Fruit fly (Drosophila melanogaster) whole organism, embryonic: ENCODE measurements around the gene Fibp.

ENCODE experiments used
- Abd-B ChIP-seq: fragments of 200-800 bp; sonication (Bioruptor generic); optimal IDR thresholded peaks from 2 replicates; lab custom pipeline; 2018; ENCODE audit warnings: missing biosample characterization, mild to moderate bottlenecking, missing genetic modification characterization, moderate library complexity
- Atf6 ChIP-seq: fragments of 200-800 bp; sonication (Bioruptor generic); IDR thresholded peaks from 2 replicates; pipeline ENCODE4 v1.3.6; 2022; ENCODE audit warnings: missing biosample characterization, missing genetic modification characterization
- CG1024 ChIP-seq: fragments of 200-800 bp; sonication (Bioruptor generic); IDR thresholded peaks from 2 replicates; pipeline ENCODE4 v1.3.6; 2022; ENCODE audit warnings: missing biosample characterization, missing genetic modification characterization
- CG13775 ChIP-seq: fragments of 200-800 bp; sonication (Bioruptor generic); optimal IDR thresholded peaks from 3 replicates; lab custom pipeline; 2017; ENCODE audit warnings: missing biosample characterization, mild to moderate bottlenecking, missing genetic modification characterization
- CG17359 ChIP-seq: fragments of 200-800 bp; sonication (Bioruptor generic); optimal IDR thresholded peaks from 3 replicates; lab custom pipeline; 2018; ENCODE audit warnings: missing biosample characterization, mild to moderate bottlenecking, missing genetic modification characterization, moderate library complexity
- CG17802 ChIP-seq: fragments of 200-800 bp; sonication (Bioruptor generic); optimal IDR thresholded peaks from 2 replicates; lab custom pipeline; 2018; ENCODE audit warnings: missing biosample characterization, mild to moderate bottlenecking, missing genetic modification characterization, moderate library complexity
- CG18764 ChIP-seq: fragments of 200-800 bp; sonication (Bioruptor generic); optimal IDR thresholded peaks from 3 replicates; lab custom pipeline; 2016; ENCODE audit warnings: missing biosample characterization, missing genetic modification characterization
- CG2129 ChIP-seq: fragments of 200-800 bp; sonication (Bioruptor generic); IDR thresholded peaks from 2 replicates; pipeline ENCODE4 v1.3.6; 2022; ENCODE audit warnings: missing biosample characterization, missing genetic modification characterization; ENCODE audit not compliant: partially characterized antibody
- CG2202 ChIP-seq: fragments of 200-800 bp; sonication (Bioruptor generic); optimal IDR thresholded peaks from 2 replicates; lab custom pipeline; 2018; ENCODE audit warnings: missing biosample characterization, mild to moderate bottlenecking, missing genetic modification characterization
- CG2875 ChIP-seq: fragments of 200-800 bp; sonication (Bioruptor generic); optimal IDR thresholded peaks from 2 replicates; lab custom pipeline; 2017; ENCODE audit warnings: missing biosample characterization, mild to moderate bottlenecking, missing genetic modification characterization, missing genetic modification reagents
- CG30020 ChIP-seq: fragments of 200-800 bp; optimal IDR thresholded peaks from 2 replicates; lab custom pipeline; 2019; ENCODE audit warnings: missing biosample characterization, mild to moderate bottlenecking, missing genetic modification characterization, moderate library complexity
- CG31441 ChIP-seq: fragments of 200-800 bp; sonication (Bioruptor generic); IDR thresholded peaks from 2 replicates; pipeline ENCODE4 v1.3.6; 2022; ENCODE audit warnings: missing biosample characterization, missing genetic modification characterization
- CG3407 ChIP-seq: fragments of 200-800 bp; sonication (Bioruptor generic); optimal IDR thresholded peaks from 2 replicates; lab custom pipeline; 2018; ENCODE audit warnings: missing biosample characterization, mild to moderate bottlenecking, missing genetic modification characterization
- CG42726 ChIP-seq: fragments of 200-800 bp; sonication (Bioruptor generic); IDR thresholded peaks from 2 replicates; pipeline ENCODE4 v1.3.6; 2022; ENCODE audit warnings: missing biosample characterization, missing genetic modification characterization; ENCODE audit not compliant: partially characterized antibody
- CG5180 ChIP-seq: fragments of 200-800 bp; sonication (Bioruptor generic); optimal IDR thresholded peaks from 3 replicates; lab custom pipeline; 2017; ENCODE audit warnings: missing biosample characterization, missing genetic modification characterization, mild to moderate bottlenecking, moderate library complexity, missing genetic modification reagents
- CG6791 ChIP-seq: fragments of 200-800 bp; sonication (Bioruptor generic); IDR thresholded peaks from 3 replicates; pipeline ENCODE4 v1.3.6; 2022; ENCODE audit warnings: missing biosample characterization, missing genetic modification characterization; ENCODE audit not compliant: partially characterized antibody
- CG7745 ChIP-seq: fragments of 200-800 bp; sonication (Bioruptor generic); optimal IDR thresholded peaks from 2 replicates; lab custom pipeline; 2018; ENCODE audit warnings: missing biosample characterization, mild to moderate bottlenecking, missing genetic modification characterization, moderate library complexity
- CG8290 ChIP-seq, 3 experiments: fragments of 200-800 bp; sonication (Bioruptor generic); optimal IDR thresholded peaks; 2 replicates each; lab custom pipeline; 2016 to 2019; ENCODE audit warnings: missing biosample characterization in 3 of 3, missing genetic modification characterization in 3 of 3, mild to moderate bottlenecking in 2 of 3, moderate library complexity in 1 of 3
- CG9817 ChIP-seq: fragments of 200-800 bp; sonication (Bioruptor generic); optimal IDR thresholded peaks from 2 replicates; lab custom pipeline; 2018; ENCODE audit warnings: missing biosample characterization, mild to moderate bottlenecking, missing genetic modification characterization, moderate library complexity
- CG9876 ChIP-seq: fragments of 200-800 bp; sonication (Bioruptor generic); optimal IDR thresholded peaks from 2 replicates; lab custom pipeline; 2016; ENCODE audit warnings: missing biosample characterization, missing genetic modification characterization
- CTCF ChIP-seq: fragments of 200-800 bp; sonication (Bioruptor generic); optimal IDR thresholded peaks from 2 replicates; lab custom pipeline; 2017; ENCODE audit warnings: missing biosample characterization, mild to moderate bottlenecking, missing genetic modification characterization, moderate library complexity
- Dip2 ChIP-seq: fragments of 200-800 bp; sonication (Bioruptor generic); IDR thresholded peaks from 2 replicates; pipeline ENCODE4 v1.3.6; 2022; ENCODE audit warnings: missing biosample characterization, missing genetic modification characterization
- GATAe ChIP-seq: fragments of 200-800 bp; sonication (Bioruptor generic); conservative IDR thresholded peaks from 2 replicates; pipeline ENCODE4 v1.3.6; 2022; ENCODE audit warnings: missing biosample characterization, missing genetic modification characterization
- HmgD ChIP-seq: fragments of 200-800 bp; sonication (Bioruptor generic); optimal IDR thresholded peaks from 3 replicates; lab custom pipeline; 2016; ENCODE audit warnings: missing biosample characterization, missing genetic modification characterization
- Hmr ChIP-seq: fragments of 200-800 bp; sonication (Bioruptor generic); optimal IDR thresholded peaks from 3 replicates; lab custom pipeline; 2017; ENCODE audit warnings: mild to moderate bottlenecking, missing biosample characterization, missing genetic modification reagents, missing genetic modification characterization
- Hmx ChIP-seq: fragments of 200-800 bp; sonication (Bioruptor generic); optimal IDR thresholded peaks from 2 replicates; lab custom pipeline; 2016; ENCODE audit warnings: missing biosample characterization, missing genetic modification characterization
- Hr78 ChIP-seq, 2 experiments: fragments of 200-800 bp in 1 of 2; fragments of >200 bp in 1 of 2; sonication (Bioruptor generic) in 1 of 2; optimal IDR thresholded peaks; 2 replicates each; lab custom pipeline; 2017 to 2019; ENCODE audit warnings: missing biosample characterization in 2 of 2, missing genetic modification characterization in 2 of 2, mild to moderate bottlenecking in 1 of 2, moderate library complexity in 1 of 2
- Lhr ChIP-seq: fragments of 200-800 bp; sonication (Bioruptor generic); optimal IDR thresholded peaks from 3 replicates; lab custom pipeline; 2017; ENCODE audit warnings: mild to moderate bottlenecking, missing biosample characterization, missing genetic modification reagents, missing genetic modification characterization
- Spps ChIP-seq: fragments of 200-800 bp; sonication (Bioruptor generic); optimal IDR thresholded peaks from 2 replicates; lab custom pipeline; 2018; ENCODE audit warnings: missing biosample characterization, mild to moderate bottlenecking, missing genetic modification characterization
- Usf ChIP-seq: fragments of 200-800 bp; sonication (Bioruptor generic); optimal IDR thresholded peaks from 2 replicates; lab custom pipeline; 2017; ENCODE audit warnings: missing genotype, missing biosample characterization, missing genetic modification characterization
- cg ChIP-seq: fragments of 200-800 bp; sonication (Bioruptor generic); optimal IDR thresholded peaks from 3 replicates; lab custom pipeline; 2019; ENCODE audit warnings: missing biosample characterization, mild to moderate bottlenecking, missing genetic modification characterization, moderate library complexity
- chm ChIP-seq: fragments of 200-800 bp; sonication (Bioruptor generic); IDR thresholded peaks from 2 replicates; pipeline ENCODE4 v1.3.6; 2022; ENCODE audit warnings: missing biosample characterization, missing genetic modification characterization
- cwo ChIP-seq: fragments of 200-800 bp; sonication (Bioruptor generic); optimal IDR thresholded peaks from 3 replicates; lab custom pipeline; 2017; ENCODE audit warnings: missing biosample characterization, missing genetic modification characterization, mild to moderate bottlenecking, moderate library complexity, missing genetic modification reagents
- disco-r ChIP-seq: fragments of 200-800 bp; sonication (Bioruptor generic); optimal IDR thresholded peaks from 2 replicates; lab custom pipeline; 2016; ENCODE audit warnings: missing biosample characterization, missing genetic modification characterization
- dmrt11E ChIP-seq: fragments of 200-800 bp; sonication (Bioruptor generic); optimal IDR thresholded peaks from 3 replicates; lab custom pipeline; 2018; ENCODE audit warnings: missing biosample characterization, mild to moderate bottlenecking, missing genetic modification characterization, moderate library complexity
- en ChIP-seq: fragments of 200-800 bp; sonication (Bioruptor generic); optimal IDR thresholded peaks from 2 replicates; lab custom pipeline; 2016; ENCODE audit warnings: missing biosample characterization, missing genetic modification characterization
- fd3F ChIP-seq: fragments of 200-800 bp; sonication (Bioruptor generic); optimal IDR thresholded peaks from 2 replicates; lab custom pipeline; 2018; ENCODE audit warnings: missing biosample characterization, mild to moderate bottlenecking, missing genetic modification characterization, moderate library complexity
- gsb ChIP-seq: fragments of 200-800 bp; sonication (Bioruptor generic); IDR thresholded peaks from 2 replicates; pipeline ENCODE4 v1.3.6; 2022; ENCODE audit warnings: missing biosample characterization, missing genetic modification characterization
- gt ChIP-seq: fragments of 200-800 bp; sonication (Bioruptor generic); IDR thresholded peaks from 2 replicates; pipeline ENCODE4 v1.3.6; 2022; ENCODE audit warnings: missing biosample characterization, missing genetic modification characterization
- h ChIP-seq: fragments of >200 bp; optimal IDR thresholded peaks from 2 replicates; lab custom pipeline; 2017
- hb ChIP-seq: fragments of 200-800 bp; sonication (Bioruptor generic); IDR thresholded peaks from 3 replicates; pipeline ENCODE4 v1.3.6; 2022; ENCODE audit warnings: missing biosample characterization, missing genetic modification characterization; ENCODE audit not compliant: partially characterized antibody
- jigr1 ChIP-seq: fragments of 200-800 bp; sonication (Bioruptor generic); IDR thresholded peaks from 3 replicates; pipeline ENCODE4 v1.3.6; 2022; ENCODE audit warnings: missing biosample characterization, missing genetic modification characterization
- nom ChIP-seq: fragments of 200-800 bp; sonication (Bioruptor generic); optimal IDR thresholded peaks from 2 replicates; lab custom pipeline; 2017; ENCODE audit warnings: missing biosample characterization, missing genetic modification characterization, mild to moderate bottlenecking, moderate library complexity, missing genetic modification reagents
- otp ChIP-seq: fragments of 200-800 bp; sonication (Bioruptor generic); IDR thresholded peaks from 3 replicates; pipeline ENCODE4, ENCODE4 v1.3.6; 2022; ENCODE audit warnings: missing biosample characterization, missing genetic modification characterization
- ro ChIP-seq: fragments of 200-800 bp; sonication (Bioruptor generic); IDR thresholded peaks from 2 replicates; pipeline ENCODE4 v1.3.6; 2022; ENCODE audit warnings: missing biosample characterization, missing genetic modification characterization
- run ChIP-seq: fragments of 200-800 bp; sonication (Bioruptor generic); optimal IDR thresholded peaks from 3 replicates; lab custom pipeline; 2018; ENCODE audit warnings: missing biosample characterization, mild to moderate bottlenecking, missing genetic modification characterization
- scrt ChIP-seq: fragments of 200-800 bp; sonication (Bioruptor generic); optimal IDR thresholded peaks from 2 replicates; lab custom pipeline; 2018; ENCODE audit warnings: missing biosample characterization, mild to moderate bottlenecking, missing genetic modification characterization, moderate library complexity
- seq ChIP-seq: fragments of 200-800 bp; sonication (Bioruptor generic); IDR thresholded peaks from 2 replicates; pipeline ENCODE4 v1.3.6; 2022; ENCODE audit warnings: missing biosample characterization, missing genetic modification characterization
- tna ChIP-seq: fragments of 200-800 bp; sonication (Bioruptor generic); IDR thresholded peaks from 2 replicates; pipeline ENCODE4 v1.3.6; 2022; ENCODE audit warnings: missing biosample characterization, missing genetic modification characterization; ENCODE audit not compliant: partially characterized antibody
- unc-4 ChIP-seq: fragments of 200-800 bp; sonication (Bioruptor generic); IDR thresholded peaks from 2 replicates; pipeline ENCODE4 v1.3.6; 2022; ENCODE audit warnings: missing biosample characterization, missing genetic modification characterization; ENCODE audit not compliant: partially characterized antibody
- vfl ChIP-seq: fragments of 200-800 bp; sonication (Bioruptor generic); optimal IDR thresholded peaks from 2 replicates; lab custom pipeline; 2016; ENCODE audit warnings: missing biosample characterization, missing genetic modification characterization

Fibp gene

dm6 chr3L:19791688-19792073, 26.1 kb downstream of the Fibp start (continued):
- TF ChIP-seq HmgD (GFP tag; lab: Kevin White, UChicago) = no peak
- peak; percentile 32 for TF ChIP-seq CG5180
- TF ChIP-seq fd3F = no peak
- no peak for TF ChIP-seq h (lab: Kevin White, UChicago)
- TF ChIP-seq CG2875 (GFP tag; lab: Kevin White, UChicago) = no peak
- peak; percentile 5 for TF ChIP-seq scrt (GFP tag; lab: Kevin White, UChicago)
- no peak for TF ChIP-seq Lhr
- TF ChIP-seq Hr78 (GFP tag; optimal IDR thresholded peaks at IDR 0.05; lab: Kevin White, UChicago) = no peak
- no peak for TF ChIP-seq gt
- TF ChIP-seq vfl (GFP tag; lab: Kevin White, UChicago) = no peak
- no peak for TF ChIP-seq CG8290 (GFP tag; optimal IDR thresholded peaks at IDR 0.05; lab: Kevin White, UChicago)
- TF ChIP-seq CG8290 (tag; optimal IDR thresholded peaks at IDR 0.05; lab: Kevin White, UChicago) = peak in 1 of 2 experiments; percentile 52
- peak; percentile 29 for TF ChIP-seq cwo
- TF ChIP-seq cg (GFP tag; lab: Kevin White, UChicago) = peak; percentile 92
- TF ChIP-seq CG6791 (GFP tag; lab: Robert Waterston, UW) = no peak
- TF ChIP-seq ro (GFP tag; lab: Robert Waterston, UW) = no peak
- no peak for TF ChIP-seq CG17802 (tag; lab: Kevin White, UChicago)
- TF ChIP-seq chm (GFP tag; lab: Robert Waterston, UW) = no peak
- TF ChIP-seq CG30020 (tag; lab: Kevin White, UChicago) = no peak
- no peak for TF ChIP-seq CG2202
- no peak for TF ChIP-seq CG18764 (GFP tag; lab: Kevin White, UChicago)
- no peak for TF ChIP-seq CG9817 (tag; lab: Kevin White, UChicago)
- no peak for TF ChIP-seq CG42726
- TF ChIP-seq Spps (tag; lab: Kevin White, UChicago) = no peak
- no peak for TF ChIP-seq Usf (GFP tag; lab: Kevin White, UChicago)
- TF ChIP-seq run (tag; lab: Kevin White, UChicago) = no peak
- no peak; the same call in 1 of the 2 replicates for TF ChIP-seq unc-4 (GFP tag; lab: Robert Waterston, UW)
- no peak for TF ChIP-seq gsb (GFP tag; lab: Robert Waterston, UW)
- peak; percentile 7 for TF ChIP-seq CG17359 (tag; lab: Kevin White, UChicago)
- peak; percentile 27; the same call in 1 of the 2 replicates for TF ChIP-seq seq (GFP tag; lab: Robert Waterston, UW)
- no peak for TF ChIP-seq dmrt11E (tag; lab: Kevin White, UChicago)
- no peak for TF ChIP-seq Hmx (GFP tag; lab: Kevin White, UChicago)
- peak; percentile 68 for TF ChIP-seq Atf6
- TF ChIP-seq CG7745 (tag; lab: Kevin White, UChicago) = no peak
- TF ChIP-seq nom (GFP tag; lab: Kevin White, UChicago) = peak; percentile 25
- TF ChIP-seq CG3407 (GFP tag; lab: Kevin White, UChicago) = no peak
- TF ChIP-seq CTCF = no peak
- TF ChIP-seq Dip2 (GFP tag; lab: Robert Waterston, UW) = no peak
- no peak for TF ChIP-seq jigr1 (GFP tag; lab: Robert Waterston, UW)
- TF ChIP-seq Hmr (GFP tag; lab: Kevin White, UChicago) = no peak
- peak; percentile 21 for TF ChIP-seq CG9876 (GFP tag; lab: Kevin White, UChicago)
- peak; percentile 35 for TF ChIP-seq Abd-B (GFP tag; lab: Kevin White, UChicago)
- TF ChIP-seq CG2129 (GFP tag; lab: Robert Waterston, UW) = no peak
- TF ChIP-seq en = no peak
- TF ChIP-seq CG1024 (GFP tag; lab: Robert Waterston, UW) = no peak
- TF ChIP-seq tna (GFP tag; lab: Robert Waterston, UW) = no peak
- TF ChIP-seq otp (GFP tag; lab: Robert Waterston, UW) = peak; percentile 73
- TF ChIP-seq CG31441 (GFP tag; lab: Robert Waterston, UW) = no peak
- TF ChIP-seq GATAe (GFP tag; lab: Robert Waterston, UW) = peak; percentile 95
- no peak for TF ChIP-seq CG13775 (GFP tag; lab: Kevin White, UChicago)
- TF ChIP-seq disco-r = no peak
- TF ChIP-seq hb (GFP tag; lab: Robert Waterston, UW) = no peak
